Fruit fly (Drosophila melanogaster): ENCODE data around the gene MtnE.

dm6 chr3R:20552093-20552492 lies 17.6 kb upstream of the MtnE start, which contains the start of gene Stat92E:
- TF ChIP-seq Ets98B (GFP tag; IDR thresholded peaks at IDR 0.05) (no peak), gl (tag; optimal IDR thresholded peaks at IDR 0.05) (no peak), EcR (GFP tag; optimal IDR thresholded peaks at IDR 0.05) (no peak), fd96Ca (GFP tag; IDR thresholded peaks at IDR 0.05) (no peak), CG8159 (tag; optimal IDR thresholded peaks at IDR 0.05) (no peak)

Data from whole organism, pupa.